Worm (Caenorhabditis elegans) whole organism, L1 larva: ENCODE results near the gene R05G6.1.

Experiments
- C16A3.4 ChIP-seq: fragments of 150-350 bp; optimal IDR thresholded peaks from 2 replicates; lab custom pipeline; 2014; ENCODE audit warnings: missing biosample characterization, missing genetic modification characterization
- F16B12.6 ChIP-seq: fragments of 150-350 bp; optimal IDR thresholded peaks from 2 replicates; lab custom pipeline; 2014; ENCODE audit warnings: missing biosample characterization, missing genetic modification characterization
- aha-1 ChIP-seq: fragments of 150-350 bp; optimal IDR thresholded peaks from 2 replicates; lab custom pipeline; 2014; ENCODE audit warnings: missing biosample characterization, missing genetic modification characterization
- alr-1 ChIP-seq: fragments of 200-800 bp; sonication (Bioruptor generic); optimal IDR thresholded peaks from 2 replicates; lab custom pipeline; 2018; ENCODE audit warnings: borderline replicate concordance, mild to moderate bottlenecking, missing genetic modification characterization, missing compliant biosample characterization
- ceh-63 ChIP-seq: fragments of 200-800 bp; sonication (Bioruptor generic); optimal IDR thresholded peaks from 2 replicates; lab custom pipeline; 2018; ENCODE audit warnings: mild to moderate bottlenecking, missing genetic modification characterization, missing compliant biosample characterization
- ceh-82 ChIP-seq, 3 experiments: fragments of 150-350 bp in 1 of 3; sonication (generic microtip) in 2 of 3; optimal IDR thresholded peaks; 2 replicates each; lab custom pipeline; 2014 to 2017; ENCODE audit warnings: missing biosample characterization in 3 of 3, missing genetic modification characterization in 3 of 3
- ces-1 ChIP-seq: fragments of 150-350 bp; optimal IDR thresholded peaks from 2 replicates; lab custom pipeline; 2014; ENCODE audit warnings: missing biosample characterization, missing genetic modification reagents, missing genetic modification characterization
- dpl-1 ChIP-seq, 3 experiments: fragments of 150-350 bp in 2 of 3; sonication (generic microtip) in 1 of 3; optimal IDR thresholded peaks; 2 replicates each; lab custom pipeline; 2014 to 2017; ENCODE audit warnings: missing biosample characterization in 3 of 3, missing genetic modification characterization in 3 of 3, missing genetic modification reagents in 3 of 3
- dsc-1 ChIP-seq: sonication (generic microtip); optimal IDR thresholded peaks from 2 replicates; lab custom pipeline; 2016; ENCODE audit warnings: mild to moderate bottlenecking, missing genetic modification characterization, missing compliant biosample characterization
- efl-1 ChIP-seq, 4 experiments: fragments of 150-350 bp; optimal IDR thresholded peaks in 3 of 4; peaks in 1 of 4; 1 replicate in 1 of 4; 2 replicates in 3 of 4; lab custom pipeline; 2014; ENCODE audit warnings: missing biosample characterization in 2 of 4, missing genetic modification characterization in 2 of 4, missing genetic modification reagents in 2 of 4
- egl-13 ChIP-seq: sonication (generic microtip); optimal IDR thresholded peaks from 2 replicates; lab custom pipeline; 2016; ENCODE audit warnings: missing genotype, missing genetic modification reagents, missing genetic modification characterization, missing compliant biosample characterization
- hlh-4 ChIP-seq: sonication (generic microtip); optimal IDR thresholded peaks from 2 replicates; lab custom pipeline; 2016; ENCODE audit warnings: mild to moderate bottlenecking, missing genetic modification characterization, missing compliant biosample characterization
- hpl-2 ChIP-seq: fragments of 150-350 bp; optimal IDR thresholded peaks from 2 replicates; lab custom pipeline; 2014; ENCODE audit warnings: missing biosample characterization, missing genetic modification reagents, missing genetic modification characterization
- irx-1 ChIP-seq: sonication (generic microtip); optimal IDR thresholded peaks from 2 replicates; lab custom pipeline; 2016; ENCODE audit warnings: missing genetic modification characterization, missing compliant biosample characterization
- lin-14 ChIP-seq: fragments of 200-800 bp; sonication (Bioruptor generic); optimal IDR thresholded peaks from 2 replicates; lab custom pipeline; 2018; ENCODE audit warnings: mild to moderate bottlenecking, missing genetic modification characterization, moderate library complexity, missing compliant biosample characterization
- lin-15B ChIP-seq: fragments of 150-350 bp; sonication (generic microtip); optimal IDR thresholded peaks from 3 replicates; lab custom pipeline; 2014; ENCODE audit warnings: missing biosample characterization, missing genetic modification characterization
- lin-35 ChIP-seq, 2 experiments: fragments of 150-350 bp; optimal IDR thresholded peaks; 2 replicates each; lab custom pipeline; 2014; ENCODE audit warnings: missing biosample characterization in 2 of 2, missing genetic modification characterization in 2 of 2, missing genetic modification reagents in 2 of 2
- lsy-2 ChIP-seq, 2 experiments: fragments of 150-350 bp; optimal IDR thresholded peaks; 2 replicates each; lab custom pipeline; 2014; ENCODE audit warnings: missing biosample characterization in 2 of 2, missing genetic modification characterization in 2 of 2
- mdl-1 ChIP-seq, 2 experiments: fragments of 150-350 bp; optimal IDR thresholded peaks; 2 replicates each; lab custom pipeline; 2014 to 2017; ENCODE audit warnings: missing biosample characterization in 2 of 2, missing genetic modification characterization in 2 of 2, inconsistent platforms in 1 of 2
- mef-2 ChIP-seq: fragments of 150-350 bp; optimal IDR thresholded peaks from 2 replicates; lab custom pipeline; 2014; ENCODE audit warnings: missing biosample characterization, missing genetic modification characterization
- nhr-11 ChIP-seq: fragments of 150-350 bp; optimal IDR thresholded peaks from 2 replicates; lab custom pipeline; 2014; ENCODE audit warnings: missing biosample characterization, missing genetic modification characterization
- nhr-12 ChIP-seq: sonication (generic microtip); optimal IDR thresholded peaks from 2 replicates; lab custom pipeline; 2017; ENCODE audit warnings: missing biosample characterization, missing genetic modification characterization
- nhr-20 ChIP-seq: sonication (generic microtip); optimal IDR thresholded peaks from 2 replicates; lab custom pipeline; 2016; ENCODE audit warnings: mild to moderate bottlenecking, missing genetic modification characterization, missing compliant biosample characterization
- nhr-71 ChIP-seq: sonication (generic microtip); optimal IDR thresholded peaks from 2 replicates; lab custom pipeline; 2016; ENCODE audit warnings: mild to moderate bottlenecking, missing genetic modification characterization, moderate library complexity, missing compliant biosample characterization
- nhr-76 ChIP-seq: sonication (generic microtip); optimal IDR thresholded peaks from 2 replicates; lab custom pipeline; 2017; ENCODE audit warnings: missing biosample characterization, missing genetic modification characterization
- nhr-84 ChIP-seq: sonication (generic microtip); optimal IDR thresholded peaks from 2 replicates; lab custom pipeline; 2017; ENCODE audit warnings: missing biosample characterization, missing genetic modification characterization
- nhr-90 ChIP-seq: sonication (generic microtip); optimal IDR thresholded peaks from 2 replicates; lab custom pipeline; 2016; ENCODE audit warnings: mild to moderate bottlenecking, missing genetic modification characterization, missing compliant biosample characterization; ENCODE audit not compliant: poor library complexity
- pag-3 ChIP-seq: sonication (generic microtip); optimal IDR thresholded peaks from 2 replicates; lab custom pipeline; 2017; ENCODE audit warnings: missing genetic modification characterization, mild to moderate bottlenecking, missing compliant biosample characterization, antibody characterized with exemption, borderline replicate concordance; ENCODE audit not compliant: insufficient read depth
- pax-3 ChIP-seq: fragments of 200-800 bp; sonication (Bioruptor generic); optimal IDR thresholded peaks from 2 replicates; lab custom pipeline; 2018; ENCODE audit warnings: mild to moderate bottlenecking, missing genetic modification characterization, moderate library complexity, missing compliant biosample characterization
- rnt-1 ChIP-seq: sonication (generic microtip); optimal IDR thresholded peaks from 2 replicates; lab custom pipeline; 2016; ENCODE audit warnings: mild to moderate bottlenecking, missing genetic modification characterization, moderate library complexity, missing compliant biosample characterization
- skn-1 ChIP-seq: fragments of 150-350 bp; optimal IDR thresholded peaks from 2 replicates; lab custom pipeline; 2014; ENCODE audit warnings: missing biosample characterization, missing genetic modification characterization
- snu-23 ChIP-seq: sonication (generic microtip); optimal IDR thresholded peaks from 2 replicates; lab custom pipeline; 2016; ENCODE audit warnings: missing genetic modification characterization, missing compliant biosample characterization
- tbx-2 ChIP-seq: sonication (generic microtip); optimal IDR thresholded peaks from 2 replicates; lab custom pipeline; 2016; ENCODE audit warnings: missing genetic modification characterization, missing compliant biosample characterization
- unc-30 ChIP-seq: sonication (generic microtip); optimal IDR thresholded peaks from 2 replicates; lab custom pipeline; 2017; ENCODE audit warnings: missing biosample characterization, missing genetic modification characterization
- zag-1 ChIP-seq: fragments of 150-350 bp; optimal IDR thresholded peaks from 2 replicates; lab custom pipeline; 2014; ENCODE audit warnings: missing biosample characterization, missing genetic modification characterization
- zip-4 ChIP-seq: fragments of 200-800 bp; sonication (Bioruptor generic); optimal IDR thresholded peaks from 2 replicates; lab custom pipeline; 2018; ENCODE audit warnings: mild to moderate bottlenecking, missing genetic modification characterization, moderate library complexity, missing compliant biosample characterization
- ztf-11 ChIP-seq, 2 experiments: sonication (generic microtip); optimal IDR thresholded peaks; 2 replicates each; lab custom pipeline; 2016 to 2017; ENCODE audit warnings: missing genetic modification characterization in 2 of 2, missing biosample characterization in 1 of 2, missing compliant biosample characterization in 1 of 2

Gene R05G6.1

ce11 chrIV:7547843-7548578 lies 15.6 kb downstream of the R05G6.1 start, which contains the start of the genes cdd-2 and oef-1:
TSS of gene cdd-2 (minus strand) at chrIV:7547893.
TSS of gene oef-1 (plus strand) at chrIV:7548417.
- TF ChIP-seq unc-30 (tag; lab: Kevin White, UChicago) (no peak), dsc-1 (tag; lab: Kevin White, UChicago) (no peak), nhr-11 (tag; lab: Kevin White, UChicago) (no peak), lin-14 (GFP tag; lab: Kevin White, UChicago) (no peak), tbx-2 (no peak), egl-13 (tag; lab: Kevin White, UChicago) (no peak), zip-4 (GFP tag; lab: Kevin White, UChicago) (no peak)
- TF ChIP-seq, all 84 proteins: peak for 0

- peak; percentile 22 to 53 for TF ChIP-seq lin-35 (GFP tag; optimal IDR thresholded peaks at IDR 0.05; lab: Kevin White, UChicago)
- TF ChIP-seq ceh-82 (tag; optimal IDR thresholded peaks at IDR 0.05; lab: Kevin White, UChicago): peak in 1 of 3 experiments; percentile 36
- peak; percentile 89 for TF ChIP-seq skn-1 (tag; lab: Kevin White, UChicago)
- peak in 1 of 2 experiments; percentile 31 for TF ChIP-seq lsy-2 (tag; optimal IDR thresholded peaks at IDR 0.05; lab: Kevin White, UChicago)
- TF ChIP-seq ceh-63 (GFP tag; lab: Kevin White, UChicago): no peak
- peak in 1 of 2 experiments; percentile 29 for TF ChIP-seq mdl-1 (tag; optimal IDR thresholded peaks at IDR 0.05; lab: Kevin White, UChicago)
- peak; percentile 29 for TF ChIP-seq F16B12.6 (tag; lab: Kevin White, UChicago)
- TF ChIP-seq C16A3.4 (tag; lab: Kevin White, UChicago): peak; percentile 47
- peak in 2 of 3 experiments; percentile 25 to 32 for TF ChIP-seq dpl-1 (GFP tag; optimal IDR thresholded peaks at IDR 0.05; lab: Kevin White, UChicago)
- peak; percentile 13 to 46 for TF ChIP-seq efl-1 (optimal IDR thresholded peaks at IDR 0.05; lab: Kevin White, UChicago)
- TF ChIP-seq efl-1 (GFP tag; optimal IDR thresholded peaks at IDR 0.05 in 1 of 2; lab: Kevin White, UChicago): peak in 1 of 2 experiments; percentile 45
- peak; percentile 34 for TF ChIP-seq rnt-1 (tag; lab: Kevin White, UChicago)
- TF ChIP-seq pax-3 (tag; lab: Kevin White, UChicago): no peak
- peak; percentile 20 for TF ChIP-seq lin-15B (tag; lab: Kevin White, UChicago)
- peak; percentile 84 for TF ChIP-seq lin-14 (GFP tag; lab: Kevin White, UChicago)
- peak; percentile 0 for TF ChIP-seq nhr-71
- TF ChIP-seq snu-23 (GFP tag; lab: Kevin White, UChicago): peak; percentile 27
- TF ChIP-seq pag-3 (tag; lab: Kevin White, UChicago): no peak
- no peak for TF ChIP-seq nhr-84 (tag; lab: Kevin White, UChicago)
- TF ChIP-seq, all 84 proteins: peak for 14
These were observed 17.4 kb downstream of the R05G6.1 start for ce11 chrIV:7549844-7550243.

ce11 chrIV:7550445-7550844 lies 18.0 kb downstream of the R05G6.1 start, which contains the start of gene pam-1:
TSS of gene pam-1 (minus strand) at chrIV:7550812.
- TF ChIP-seq nhr-71 (peak; percentile 23), hlh-4 (tag; lab: Kevin White, UChicago) (peak; percentile 87), nhr-20 (tag; lab: Kevin White, UChicago) (no peak)

ce11 chrIV:7551254-7551653 lies 18.8 kb downstream of the R05G6.1 start:
- TF ChIP-seq nhr-12 (tag; lab: Kevin White, UChicago) (no peak), nhr-76 (tag; lab: Kevin White, UChicago) (no peak), hlh-4 (tag; lab: Kevin White, UChicago) (no peak), ztf-11 (tag; optimal IDR thresholded peaks at IDR 0.05; lab: Kevin White, UChicago) (no peak), aha-1 (no peak), alr-1 (tag; lab: Kevin White, UChicago) (no peak), F16B12.6 (tag; lab: Kevin White, UChicago) (no peak), zag-1 (tag; lab: Kevin White, UChicago) (no peak), mef-2 (tag; lab: Kevin White, UChicago) (no peak), lsy-2 (tag; optimal IDR thresholded peaks at IDR 0.05; lab: Kevin White, UChicago) (no peak), irx-1 (tag; lab: Kevin White, UChicago) (no peak), ces-1 (GFP tag; lab: Kevin White, UChicago) (no peak), rnt-1 (tag; lab: Kevin White, UChicago) (no peak), lin-14 (GFP tag; lab: Kevin White, UChicago) (no peak), nhr-90 (tag; lab: Kevin White, UChicago) (no peak), hpl-2 (GFP tag; lab: Kevin White, UChicago) (no peak)
